Fruit fly (Drosophila melanogaster) whole organism, embryonic: Measurements from ENCODE around the gene Rad9.

Experiments
- Aef1 ChIP-seq: fragments of 200-800 bp; sonication (Bioruptor generic); IDR thresholded peaks from 3 replicates; pipeline ENCODE4 v1.3.6; 2022; ENCODE audit warnings: missing biosample characterization, missing genetic modification characterization
- BtbVII ChIP-seq: fragments of 200-800 bp; sonication (Bioruptor generic); optimal IDR thresholded peaks from 3 replicates; lab custom pipeline; 2017; ENCODE audit warnings: missing biosample characterization, mild to moderate bottlenecking, missing genetic modification characterization
- CG10654 ChIP-seq: fragments of 200-800 bp; sonication (Bioruptor generic); optimal IDR thresholded peaks from 2 replicates; lab custom pipeline; 2016; ENCODE audit warnings: missing biosample characterization, missing genetic modification characterization
- CG11085 ChIP-seq: fragments of 200-800 bp; sonication (Bioruptor generic); IDR thresholded peaks from 2 replicates; pipeline ENCODE4 v1.3.6; 2022; ENCODE audit warnings: missing biosample characterization, missing genetic modification characterization
- CG12219 ChIP-seq: fragments of 200-800 bp; sonication (Bioruptor generic); optimal IDR thresholded peaks from 3 replicates; lab custom pipeline; 2018; ENCODE audit warnings: missing biosample characterization, mild to moderate bottlenecking, missing genetic modification characterization
- CG13287 ChIP-seq: fragments of 200-800 bp; sonication (Bioruptor generic); IDR thresholded peaks from 2 replicates; pipeline ENCODE4 v1.3.6; 2022; ENCODE audit warnings: missing biosample characterization, missing genetic modification characterization; ENCODE audit not compliant: partially characterized antibody
- CG31365 ChIP-seq: fragments of 200-800 bp; sonication (Bioruptor generic); optimal IDR thresholded peaks from 2 replicates; lab custom pipeline; 2018; ENCODE audit warnings: missing biosample characterization, mild to moderate bottlenecking, missing genetic modification characterization
- CG5953 ChIP-seq: fragments of 200-800 bp; sonication (Bioruptor generic); IDR thresholded peaks from 2 replicates; pipeline ENCODE4 v1.3.6; 2022; ENCODE audit warnings: missing biosample characterization, missing genetic modification characterization
- CG6175 ChIP-seq: fragments of 200-800 bp; sonication (Bioruptor generic); IDR thresholded peaks from 3 replicates; pipeline ENCODE4 v1.3.6; 2022; ENCODE audit warnings: missing biosample characterization, missing genetic modification characterization
- CG7271 ChIP-seq: fragments of 200-800 bp; sonication (Bioruptor generic); optimal IDR thresholded peaks from 2 replicates; lab custom pipeline; 2018; ENCODE audit warnings: missing biosample characterization, mild to moderate bottlenecking, missing genetic modification characterization, moderate library complexity
- CG7372 ChIP-seq: fragments of 200-800 bp; sonication (Bioruptor generic); IDR thresholded peaks from 2 replicates; pipeline ENCODE4 v1.3.6; 2022; ENCODE audit warnings: missing biosample characterization, missing genetic modification characterization
- CG7556 ChIP-seq: fragments of 200-800 bp; sonication (Bioruptor generic); optimal IDR thresholded peaks from 2 replicates; lab custom pipeline; 2017; ENCODE audit warnings: missing biosample characterization, mild to moderate bottlenecking, missing genetic modification characterization
- CG8290 ChIP-seq, 3 experiments: fragments of 200-800 bp; sonication (Bioruptor generic); optimal IDR thresholded peaks; 2 replicates each; lab custom pipeline; 2016 to 2019; ENCODE audit warnings: missing biosample characterization in 3 of 3, missing genetic modification characterization in 3 of 3, mild to moderate bottlenecking in 2 of 3, moderate library complexity in 1 of 3
- CG9932 ChIP-seq: fragments of 200-800 bp; sonication (Bioruptor generic); IDR thresholded peaks from 2 replicates; pipeline ENCODE4 v1.3.6; 2022; ENCODE audit warnings: missing biosample characterization, missing genetic modification characterization
- Dll ChIP-seq: fragments of 200-800 bp; sonication (Bioruptor generic); IDR thresholded peaks from 4 replicates; pipeline ENCODE4 v1.3.6; 2022; ENCODE audit warnings: missing biosample characterization, missing genetic modification characterization; ENCODE audit not compliant: partially characterized antibody
- ERR ChIP-seq: fragments of 200-800 bp; sonication (Bioruptor generic); optimal IDR thresholded peaks from 2 replicates; lab custom pipeline; 2016; ENCODE audit warnings: missing biosample characterization, missing genetic modification characterization
- Fer1 ChIP-seq: fragments of 200-800 bp; sonication (Bioruptor generic); optimal IDR thresholded peaks from 2 replicates; lab custom pipeline; 2017; ENCODE audit warnings: missing biosample characterization, mild to moderate bottlenecking, missing genetic modification characterization
- GATAe ChIP-seq: fragments of 200-800 bp; sonication (Bioruptor generic); conservative IDR thresholded peaks from 2 replicates; pipeline ENCODE4 v1.3.6; 2022; ENCODE audit warnings: missing biosample characterization, missing genetic modification characterization
- Hr3 ChIP-seq: fragments of 200-800 bp; sonication (Bioruptor generic); optimal IDR thresholded peaks from 3 replicates; lab custom pipeline; 2016; ENCODE audit warnings: missing biosample characterization, missing genetic modification characterization
- Lpt ChIP-seq: fragments of >200 bp; optimal IDR thresholded peaks from 2 replicates; lab custom pipeline; 2018; ENCODE audit warnings: missing biosample characterization, missing genetic modification characterization
- Mes4 ChIP-seq: fragments of 200-800 bp; sonication (Bioruptor generic); optimal IDR thresholded peaks from 2 replicates; lab custom pipeline; 2016; ENCODE audit warnings: missing biosample characterization, missing genetic modification characterization
- Mrtf ChIP-seq: fragments of 200-800 bp; sonication (Bioruptor generic); IDR thresholded peaks from 3 replicates; pipeline ENCODE4 v1.3.6; 2022; ENCODE audit warnings: missing biosample characterization, missing genetic modification characterization
- Nf-YC ChIP-seq: fragments of 200-800 bp; optimal IDR thresholded peaks from 3 replicates; lab custom pipeline; 2019; ENCODE audit warnings: missing biosample characterization, mild to moderate bottlenecking, missing genetic modification characterization, moderate library complexity
- PHDP ChIP-seq: fragments of 200-800 bp; sonication (Bioruptor generic); optimal IDR thresholded peaks from 3 replicates; lab custom pipeline; 2018; ENCODE audit warnings: missing biosample characterization, mild to moderate bottlenecking, missing genetic modification characterization, moderate library complexity
- Pdp1 ChIP-seq, 2 experiments: fragments of 200-800 bp; sonication (Bioruptor generic); optimal IDR thresholded peaks; 3 replicates each; lab custom pipeline; 2016; ENCODE audit warnings: missing biosample characterization in 2 of 2, missing genetic modification characterization in 2 of 2, mild to moderate bottlenecking in 1 of 2, moderate library complexity in 1 of 2
- Side ChIP-seq: fragments of 200-800 bp; sonication (Bioruptor generic); optimal IDR thresholded peaks from 2 replicates; lab custom pipeline; 2016; ENCODE audit warnings: missing biosample characterization, missing genetic modification characterization
- Sox102F ChIP-seq: fragments of 200-800 bp; sonication (Bioruptor generic); optimal IDR thresholded peaks from 2 replicates; lab custom pipeline; 2018; ENCODE audit warnings: missing biosample characterization, mild to moderate bottlenecking, missing genetic modification characterization, moderate library complexity
- ab ChIP-seq: fragments of 200-800 bp; sonication (Bioruptor generic); optimal IDR thresholded peaks from 2 replicates; lab custom pipeline; 2016; ENCODE audit warnings: missing biosample characterization, missing genetic modification characterization
- abd-A ChIP-seq: fragments of 200-800 bp; sonication (Bioruptor generic); optimal IDR thresholded peaks from 3 replicates; lab custom pipeline; 2019; ENCODE audit warnings: missing biosample characterization, mild to moderate bottlenecking, missing genetic modification characterization, moderate library complexity
- ara ChIP-seq: fragments of 200-800 bp; sonication (Bioruptor generic); IDR thresholded peaks from 2 replicates; pipeline ENCODE4 v1.3.6; 2022; ENCODE audit warnings: missing biosample characterization, missing genetic modification characterization
- chif ChIP-seq, 2 experiments: fragments of 200-800 bp; sonication (Bioruptor generic); optimal IDR thresholded peaks; 3 replicates each; lab custom pipeline; 2016; ENCODE audit warnings: missing biosample characterization in 2 of 2, missing genetic modification characterization in 2 of 2
- chinmo ChIP-seq: fragments of 200-800 bp; sonication (Bioruptor generic); IDR thresholded peaks from 4 replicates; pipeline ENCODE4 v1.3.6; 2022; ENCODE audit warnings: missing biosample characterization, missing genetic modification characterization; ENCODE audit not compliant: partially characterized antibody
- chn ChIP-seq: fragments of 200-800 bp; sonication (Bioruptor generic); optimal IDR thresholded peaks from 2 replicates; lab custom pipeline; 2016; ENCODE audit warnings: missing biosample characterization, missing genetic modification characterization
- corto ChIP-seq: fragments of 200-800 bp; sonication (Bioruptor generic); optimal IDR thresholded peaks from 2 replicates; lab custom pipeline; 2016; ENCODE audit warnings: missing biosample characterization, mild to moderate bottlenecking, missing genetic modification characterization, moderate library complexity
- dati ChIP-seq: fragments of 200-800 bp; sonication (Bioruptor generic); IDR thresholded peaks from 2 replicates; pipeline ENCODE4 v1.3.6; 2022; ENCODE audit warnings: missing biosample characterization, missing genetic modification characterization
- dysf ChIP-seq: fragments of 200-800 bp; sonication (Bioruptor generic); IDR thresholded peaks from 3 replicates; pipeline ENCODE4 v1.3.6; 2022; ENCODE audit warnings: missing biosample characterization, missing genetic modification characterization
- gcm ChIP-seq: fragments of 200-800 bp; sonication (Bioruptor generic); optimal IDR thresholded peaks from 2 replicates; lab custom pipeline; 2019; ENCODE audit warnings: missing biosample characterization, mild to moderate bottlenecking, missing genetic modification characterization, moderate library complexity
- hkb ChIP-seq, 2 experiments: fragments of 200-800 bp in 1 of 2; fragments of >200 bp in 1 of 2; sonication (Bioruptor generic) in 1 of 2; IDR thresholded peaks in 1 of 2; optimal IDR thresholded peaks in 1 of 2; 2 replicates each; pipeline versions ENCODE4 v1.3.6 to Lab custom; 2017 to 2022; ENCODE audit warnings: missing biosample characterization in 1 of 2, missing genetic modification characterization in 1 of 2
- insv ChIP-seq, 2 experiments: fragments of 200-800 bp; sonication (Bioruptor generic); optimal IDR thresholded peaks; 3 replicates each; lab custom pipeline; 2016 to 2018; ENCODE audit warnings: missing biosample characterization in 2 of 2, missing genetic modification characterization in 2 of 2
- klu ChIP-seq: fragments of 200-800 bp; sonication (Bioruptor generic); IDR thresholded peaks from 2 replicates; pipeline ENCODE4 v1.3.6; 2022; ENCODE audit warnings: missing biosample characterization, missing genetic modification characterization
- maf-S ChIP-seq: fragments of 200-800 bp; sonication (Bioruptor generic); optimal IDR thresholded peaks from 2 replicates; lab custom pipeline; 2016; ENCODE audit warnings: missing biosample characterization, missing genetic modification characterization
- mam ChIP-seq: fragments of 200-800 bp; sonication (Bioruptor generic); optimal IDR thresholded peaks from 3 replicates; lab custom pipeline; 2016; ENCODE audit warnings: missing biosample characterization, missing genetic modification characterization
- mirr ChIP-seq: fragments of 200-800 bp; sonication (Bioruptor generic); optimal IDR thresholded peaks from 3 replicates; lab custom pipeline; 2018; ENCODE audit warnings: missing biosample characterization, mild to moderate bottlenecking, missing genetic modification characterization
- nau ChIP-seq: fragments of 200-800 bp; sonication (Bioruptor generic); optimal IDR thresholded peaks from 3 replicates; lab custom pipeline; 2017; ENCODE audit warnings: missing biosample characterization, mild to moderate bottlenecking, missing genetic modification characterization, missing genetic modification reagents
- oc ChIP-seq: fragments of 200-800 bp; sonication (Bioruptor generic); optimal IDR thresholded peaks from 2 replicates; lab custom pipeline; 2018; ENCODE audit warnings: missing biosample characterization, mild to moderate bottlenecking, missing genetic modification characterization, moderate library complexity
- sens ChIP-seq: fragments of 200-800 bp; sonication (Bioruptor generic); peaks from one replicate; lab custom pipeline; 2016; ENCODE audit warnings: missing biosample characterization, missing genetic modification characterization
- so ChIP-seq: fragments of 200-800 bp; sonication (Bioruptor generic); IDR thresholded peaks from 3 replicates; pipeline ENCODE4 v1.3.6; 2022; ENCODE audit warnings: missing biosample characterization, missing genetic modification characterization
- tll ChIP-seq, 2 experiments: fragments of 200-800 bp in 1 of 2; fragments of >200 bp in 1 of 2; sonication (Bioruptor generic) in 1 of 2; optimal IDR thresholded peaks; 2 replicates each; lab custom pipeline; 2017 to 2019; ENCODE audit warnings: missing biosample characterization in 2 of 2, missing genetic modification characterization in 2 of 2, mild to moderate bottlenecking in 1 of 2, moderate library complexity in 1 of 2
- trem ChIP-seq: fragments of 200-800 bp; optimal IDR thresholded peaks from 3 replicates; lab custom pipeline; 2019; ENCODE audit warnings: missing biosample characterization, mild to moderate bottlenecking, missing genetic modification characterization, moderate library complexity
- twi ChIP-seq: fragments of 200-800 bp; optimal IDR thresholded peaks from 2 replicates; lab custom pipeline; 2019; ENCODE audit warnings: missing biosample characterization, mild to moderate bottlenecking, missing genetic modification characterization, moderate library complexity

The Rad9 gene

DNA sequence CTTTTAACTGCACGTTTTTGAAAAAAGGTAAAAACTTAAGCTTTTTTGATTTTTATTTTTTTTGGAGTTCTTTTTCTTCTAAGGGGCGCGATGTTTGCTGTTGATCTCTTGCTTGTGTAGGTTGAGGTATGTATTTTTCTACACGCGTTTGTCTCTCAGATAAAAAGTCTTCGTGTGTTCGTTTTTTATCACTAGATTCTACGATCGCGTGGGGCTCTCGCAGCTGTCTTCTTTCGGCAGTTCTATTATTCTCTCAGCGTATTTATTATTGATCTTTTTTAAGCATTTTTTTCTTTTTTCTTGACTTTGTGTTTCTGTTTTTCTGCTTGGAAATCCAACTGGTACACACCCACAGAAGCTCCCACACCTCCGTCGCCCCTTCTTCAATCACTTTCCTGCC, 22.7 kb upstream of the Rad9 start (continued):
- TF ChIP-seq Fer1 (peak; percentile 15), abd-A (peak; percentile 40), twi (tag; lab: Kevin White, UChicago) (no peak), oc (tag; lab: Kevin White, UChicago) (no peak), hkb (optimal IDR thresholded peaks at IDR 0.05; lab: Kevin White, UChicago) (no peak), hkb (GFP tag; IDR thresholded peaks at IDR 0.05; lab: Robert Waterston, UW) (0 out of 2 replicates have a peak, but pooled peaks have one; percentile 16), sens (GFP tag; lab: Kevin White, UChicago) (peak; percentile 52), tll (GFP tag; optimal IDR thresholded peaks at IDR 0.05; lab: Kevin White, UChicago) (no peak), chif (GFP tag; optimal IDR thresholded peaks at IDR 0.05; lab: Kevin White, UChicago) (no peak), CG7271 (tag; lab: Kevin White, UChicago) (no peak), Hr3 (GFP tag; lab: Kevin White, UChicago) (no peak), CG11085 (GFP tag; lab: Robert Waterston, UW) (no peak), Pdp1 (GFP tag; optimal IDR thresholded peaks at IDR 0.05; lab: Kevin White, UChicago) (no peak), so (GFP tag; lab: Robert Waterston, UW) (0 out of 3 replicates have a peak, but pooled peaks have one; percentile 22), CG6175 (GFP tag; lab: Robert Waterston, UW) (no peak), maf-S (no peak), CG10654 (no peak), CG13287 (GFP tag; lab: Robert Waterston, UW) (no peak; the same call in 1 of the 2 replicates), CG12219 (no peak), ERR (GFP tag; lab: Kevin White, UChicago) (no peak), klu (GFP tag; lab: Robert Waterston, UW) (no peak), mam (GFP tag; lab: Kevin White, UChicago) (no peak), BtbVII (peak; percentile 31), insv (GFP tag; optimal IDR thresholded peaks at IDR 0.05; lab: Kevin White, UChicago) (no peak), Mes4 (no peak), Mrtf (no peak), PHDP (tag; lab: Kevin White, UChicago) (peak; percentile 1), CG9932 (GFP tag; lab: Robert Waterston, UW) (no peak), CG7556 (no peak), Nf-YC (tag; lab: Kevin White, UChicago) (peak; percentile 12), gcm (GFP tag; lab: Kevin White, UChicago) (no peak), CG7372 (GFP tag; lab: Robert Waterston, UW) (no peak), nau (peak; percentile 35), GATAe (GFP tag; lab: Robert Waterston, UW) (no peak), chn (no peak), ab (no peak), chinmo (peak; percentile 70; the same call in 1 of the 4 replicates), ara (GFP tag; lab: Robert Waterston, UW) (no peak), Sox102F (GFP tag; lab: Kevin White, UChicago) (no peak), Dll (GFP tag; lab: Robert Waterston, UW) (no peak), dysf (GFP tag; lab: Robert Waterston, UW) (no peak), corto (no peak), CG31365 (tag; lab: Kevin White, UChicago) (no peak), dati (no peak), mirr (peak; percentile 57), trem (no peak), CG8290 (GFP tag; optimal IDR thresholded peaks at IDR 0.05; lab: Kevin White, UChicago) (no peak), CG8290 (tag; optimal IDR thresholded peaks at IDR 0.05; lab: Kevin White, UChicago) (no peak), Side (GFP tag; lab: Kevin White, UChicago) (no peak), Aef1 (GFP tag; lab: Robert Waterston, UW) (no peak), Lpt (GFP tag; lab: Kevin White, UChicago) (no peak), CG5953 (GFP tag; lab: Robert Waterston, UW) (no peak)
